Worm (Caenorhabditis elegans): ENCODE results near the gene F16G10.7.

Gene F16G10.7

DNA sequence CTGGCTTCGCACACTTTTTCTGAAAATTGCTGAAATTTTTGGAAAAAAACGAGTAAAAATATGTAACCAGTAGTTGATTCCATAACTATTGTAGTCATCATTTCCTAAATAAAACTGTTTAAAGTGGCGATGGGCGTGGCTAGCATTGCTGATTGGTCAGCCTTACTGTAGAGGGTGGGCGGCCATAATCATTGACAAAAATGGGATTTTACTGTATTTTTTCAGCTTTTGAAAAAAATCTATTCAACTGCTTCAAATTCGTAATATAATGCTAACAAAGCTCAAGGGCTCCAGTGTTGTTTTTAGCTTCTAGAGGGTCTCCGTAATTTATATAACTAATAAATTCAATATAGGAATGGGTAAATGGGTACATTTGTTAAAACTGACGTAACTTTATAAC lies at the start of gene F16G10.7:
Gene F16G10.7, minus strand, starts transcription at position 101 of the 400 bp plus-strand sequence.
- no peak for TF ChIP-seq dao-5 (tag; optimal IDR thresholded peaks at IDR 0.05)
- no peak for TF ChIP-seq him-1 (tag; optimal IDR thresholded peaks at IDR 0.05)
- no peak for TF ChIP-seq W03F9.2 (tag; optimal IDR thresholded peaks at IDR 0.05)

DNA sequence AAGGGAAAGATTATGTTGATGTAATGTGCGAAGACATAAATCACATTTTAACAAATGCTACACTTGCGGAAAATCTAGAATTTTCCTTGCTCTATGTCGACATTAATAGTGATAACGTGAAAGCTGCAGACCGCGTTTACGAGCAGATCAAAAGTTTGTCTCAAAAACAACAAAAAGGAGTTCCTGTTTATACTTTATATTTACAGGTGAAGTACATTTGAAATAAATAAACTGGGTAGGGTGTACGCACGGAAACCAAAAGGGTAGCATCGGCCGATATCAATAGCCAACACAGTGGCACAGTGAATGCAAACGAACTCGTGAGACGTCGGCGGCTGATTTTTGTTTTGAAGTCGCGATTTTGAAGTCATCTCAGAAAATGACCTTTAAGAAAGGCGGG lies 42.4 kb upstream of the F16G10.7 start:
- no peak for TF ChIP-seq him-1 (tag; optimal IDR thresholded peaks at IDR 0.05)
- TF ChIP-seq W03F9.2 (tag; optimal IDR thresholded peaks at IDR 0.05), result no peak

DNA sequence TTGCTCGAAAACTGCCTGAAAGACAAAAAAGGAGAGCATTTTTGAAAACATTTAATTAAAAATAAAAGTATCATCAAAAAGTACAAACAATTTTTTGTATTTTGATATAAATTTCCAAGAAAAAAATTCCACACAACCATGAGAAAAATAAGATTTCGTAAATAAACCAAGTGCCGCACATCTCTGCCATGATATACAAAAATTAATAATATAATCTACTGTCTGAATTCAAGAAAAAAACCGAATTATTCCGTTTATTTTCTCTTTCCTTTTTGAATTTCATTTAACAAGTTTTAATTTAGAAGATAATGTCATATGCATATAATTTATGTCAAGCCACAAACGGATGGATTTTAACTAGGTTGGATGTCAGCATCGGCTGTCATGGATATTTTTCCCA lies 41.8 kb upstream of the F16G10.7 start, which contains the start of gene F42G2.2:
Gene F42G2.2, plus strand, starts transcription at position 301 of the 400 bp plus-strand sequence.
- TF ChIP-seq him-1 (tag; optimal IDR thresholded peaks at IDR 0.05) (no peak), dao-5 (tag; optimal IDR thresholded peaks at IDR 0.05) (no peak), W03F9.2 (tag; optimal IDR thresholded peaks at IDR 0.05) (no peak)

DNA sequence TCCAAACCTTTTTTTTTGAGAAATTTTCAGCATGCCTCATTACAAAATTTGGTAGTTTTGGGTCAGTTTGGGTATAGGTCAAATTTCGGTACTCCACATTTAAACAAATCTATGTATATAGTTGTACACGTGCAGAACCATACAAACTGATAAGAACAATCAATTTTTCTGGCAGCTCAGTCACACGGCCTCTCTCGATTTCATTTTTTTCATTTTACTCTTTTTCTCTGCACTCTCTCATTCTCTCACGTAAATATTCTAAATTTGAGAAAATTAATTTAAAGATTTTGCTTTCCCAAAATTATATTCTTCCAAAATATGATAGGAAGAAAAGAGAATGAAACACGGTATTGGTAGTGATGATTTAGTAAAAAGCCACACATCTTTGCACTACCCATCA lies 41.1 kb upstream of the F16G10.7 start:
- no peak for TF ChIP-seq dao-5 (tag; optimal IDR thresholded peaks at IDR 0.05)
- TF ChIP-seq W03F9.2 (tag; optimal IDR thresholded peaks at IDR 0.05), result no peak
- no peak for TF ChIP-seq him-1 (tag; optimal IDR thresholded peaks at IDR 0.05)

DNA sequence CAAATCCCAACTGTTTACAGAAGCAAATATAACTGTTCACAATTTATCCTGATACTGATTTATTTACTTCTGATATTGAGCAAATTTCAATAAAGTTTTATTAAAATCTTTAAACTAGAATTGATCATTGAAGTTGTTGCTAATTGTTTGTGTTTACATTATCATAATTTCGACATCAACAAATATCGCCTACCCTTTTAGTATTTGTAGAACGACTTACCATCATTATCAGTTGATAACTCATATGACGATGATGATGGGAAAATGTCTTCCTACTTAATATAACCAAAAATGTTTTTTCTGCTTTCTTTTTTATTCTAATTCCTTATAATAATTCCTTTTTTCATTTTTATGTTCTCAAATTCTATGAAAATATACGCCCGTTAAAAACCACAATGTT lies 40.6 kb upstream of the F16G10.7 start:
- no peak for TF ChIP-seq W03F9.2 (tag; optimal IDR thresholded peaks at IDR 0.05)
- TF ChIP-seq him-1 (tag; optimal IDR thresholded peaks at IDR 0.05), result no peak
- TF ChIP-seq dao-5 (tag; optimal IDR thresholded peaks at IDR 0.05), result no peak

DNA sequence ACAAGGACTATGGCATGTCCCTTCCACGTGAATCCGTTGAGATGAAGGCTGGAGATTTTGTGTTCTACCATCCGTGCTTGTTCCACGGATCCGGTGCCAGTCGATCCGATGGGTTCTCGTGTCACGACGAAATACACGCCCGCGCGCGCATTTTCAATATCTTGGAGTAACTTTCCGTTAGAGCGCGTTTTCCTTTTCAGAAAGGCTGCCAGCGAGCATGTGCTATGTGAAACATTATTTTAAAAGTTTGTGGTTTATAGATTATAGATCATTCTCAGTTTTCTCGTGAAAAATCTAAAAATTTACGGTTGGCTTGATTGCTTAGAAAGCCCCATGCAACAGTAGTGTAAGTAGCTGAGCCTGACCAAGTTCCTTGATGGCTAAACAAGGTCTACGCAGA lies 38.8 kb upstream of the F16G10.7 start, which contains the start of gene fbxc-20:
Gene fbxc-20, plus strand, starts transcription at position 301 of the 400 bp plus-strand sequence.
- TF ChIP-seq W03F9.2 (tag; optimal IDR thresholded peaks at IDR 0.05) (no peak), him-1 (tag; optimal IDR thresholded peaks at IDR 0.05) (no peak), dao-5 (tag; optimal IDR thresholded peaks at IDR 0.05) (no peak)

DNA sequence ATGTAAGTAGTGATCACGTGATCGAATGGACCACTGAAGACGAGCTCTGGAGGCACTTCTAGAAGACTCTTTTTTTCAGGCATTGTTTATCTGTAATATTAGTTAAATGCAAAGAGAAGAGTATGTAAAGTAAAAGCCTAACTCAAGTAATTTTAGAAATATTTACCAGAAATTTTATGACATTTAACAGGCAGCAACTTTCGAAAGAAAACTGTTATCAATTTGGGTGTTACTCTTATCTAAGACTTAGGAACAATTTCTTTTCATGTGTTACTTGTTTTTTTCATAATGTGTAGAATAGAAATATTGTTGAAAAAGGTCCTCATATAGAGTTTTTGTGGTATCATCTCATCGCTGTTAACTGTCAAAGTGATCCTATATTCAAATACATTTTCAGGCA lies 37.8 kb upstream of the F16G10.7 start, which contains the start of the genes F42G2.5 and F42G2.7:
Gene F42G2.5, minus strand, starts transcription at position 101 of the 400 bp plus-strand sequence.
Gene F42G2.7, plus strand, starts transcription at position 270 of the 400 bp plus-strand sequence.
- no peak for TF ChIP-seq W03F9.2 (tag; optimal IDR thresholded peaks at IDR 0.05)

DNA sequence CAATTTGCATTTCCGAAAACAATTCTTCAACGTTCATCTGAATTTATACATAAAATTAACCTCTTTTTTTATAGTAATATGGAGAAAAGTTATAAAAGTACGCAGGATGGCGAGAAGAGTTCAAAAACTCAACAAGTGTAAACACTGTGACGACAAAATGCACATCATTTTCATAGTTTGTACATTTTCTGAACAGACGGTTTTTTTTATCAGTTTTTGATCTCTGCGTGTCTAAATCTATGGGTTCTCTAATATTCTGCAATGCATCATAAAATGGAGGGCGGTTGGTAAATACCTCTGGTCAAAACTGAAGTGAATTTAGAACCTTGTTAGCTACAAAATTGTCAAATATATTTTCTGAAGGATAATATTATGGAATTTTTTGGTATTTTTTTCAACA lies 35.4 kb upstream of the F16G10.7 start, which contains the start of gene fbxa-4:
Gene fbxa-4, minus strand, starts transcription at position 93 of the 400 bp plus-strand sequence.
- TF ChIP-seq him-1 (tag; optimal IDR thresholded peaks at IDR 0.05), result no peak
- no peak for TF ChIP-seq W03F9.2 (tag; optimal IDR thresholded peaks at IDR 0.05)
- no peak for TF ChIP-seq dao-5 (tag; optimal IDR thresholded peaks at IDR 0.05)

DNA sequence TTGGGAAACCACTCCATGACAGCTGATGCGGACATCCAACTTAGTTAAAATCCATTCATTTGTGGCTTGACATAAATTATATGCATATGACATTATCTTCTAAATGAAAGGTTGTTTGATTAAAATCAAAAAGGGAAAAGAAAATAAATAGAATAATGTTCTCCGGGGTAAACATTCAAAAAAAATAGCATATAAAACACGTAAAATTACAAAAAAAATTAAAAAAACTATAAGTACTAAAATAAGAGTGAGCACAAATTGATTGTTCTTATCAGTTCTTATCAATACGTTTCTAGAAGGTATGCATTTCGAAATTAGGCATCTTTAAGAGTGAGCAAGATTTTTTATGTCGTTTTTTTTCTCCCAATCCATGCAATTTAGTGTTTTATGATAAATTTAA lies 32.6 kb upstream of the F16G10.7 start, which contains the start of gene fbxa-182:
Gene fbxa-182, minus strand, starts transcription at position 101 of the 400 bp plus-strand sequence.
- TF ChIP-seq W03F9.2 (tag; optimal IDR thresholded peaks at IDR 0.05) (no peak), him-1 (tag; optimal IDR thresholded peaks at IDR 0.05) (no peak), dao-5 (tag; optimal IDR thresholded peaks at IDR 0.05) (no peak)

DNA sequence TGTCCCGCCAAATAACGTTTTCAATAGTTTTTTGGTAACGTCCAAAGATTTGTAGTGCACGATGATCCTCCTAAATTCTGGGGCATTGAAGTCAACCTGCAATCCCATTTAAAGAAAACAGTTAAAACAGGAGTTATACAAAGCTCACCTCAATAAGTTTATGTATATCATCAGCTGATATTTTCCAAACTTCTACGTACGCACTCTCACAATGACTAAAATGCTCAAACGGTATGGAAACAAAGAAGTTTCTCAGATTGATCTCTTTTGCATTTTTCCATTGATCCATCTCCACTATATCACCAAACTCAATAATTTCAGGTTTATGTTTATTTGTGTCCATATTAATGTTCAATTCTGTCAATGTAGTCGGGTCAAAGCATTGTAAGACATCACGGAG lies 31.5 kb upstream of the F16G10.7 start:
- no peak for TF ChIP-seq him-1 (tag; optimal IDR thresholded peaks at IDR 0.05)

DNA sequence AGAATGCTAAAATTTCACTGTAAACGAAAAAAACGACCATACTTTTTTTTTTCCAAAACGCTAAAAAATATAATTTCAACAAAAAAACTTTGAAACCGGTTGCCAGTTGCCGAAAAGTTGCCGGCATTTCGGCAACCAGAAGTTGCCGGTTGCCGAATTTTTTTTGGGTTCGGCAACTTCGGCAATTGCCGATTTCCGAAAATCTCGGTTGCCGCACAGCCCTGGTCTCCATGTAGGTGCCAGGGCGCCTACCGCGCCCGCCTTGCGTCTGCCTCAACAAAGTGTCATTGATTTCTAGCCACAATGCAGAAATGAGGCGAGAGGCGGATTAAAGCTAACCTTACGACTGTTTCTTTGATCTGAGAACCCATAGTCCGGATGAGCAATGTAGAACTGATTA lies 31.0 kb upstream of the F16G10.7 start:
- TF ChIP-seq W03F9.2 (tag; optimal IDR thresholded peaks at IDR 0.05) (no peak), dao-5 (tag; optimal IDR thresholded peaks at IDR 0.05) (no peak), him-1 (tag; optimal IDR thresholded peaks at IDR 0.05) (no peak)

DNA sequence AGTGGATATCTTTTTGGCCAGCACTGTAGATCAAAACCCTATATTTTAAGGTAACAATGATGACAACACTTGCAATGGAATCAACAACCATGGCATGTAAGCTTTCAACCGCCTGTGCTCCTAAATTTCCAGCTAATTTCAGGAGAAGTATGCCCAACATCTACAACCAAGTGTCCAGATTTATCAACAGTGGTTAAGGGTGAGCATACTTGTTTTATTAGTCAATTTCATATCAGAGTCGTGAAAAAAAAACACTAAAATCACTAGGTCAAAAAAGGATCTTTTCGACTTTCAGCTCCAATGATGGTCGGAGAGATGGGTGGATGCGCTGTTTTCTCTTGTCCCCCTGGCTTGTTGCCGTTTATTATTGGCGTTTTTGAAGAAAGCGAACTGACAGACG lies 23.9 kb upstream of the F16G10.7 start, which contains the start of gene F16G10.1:
Gene F16G10.1, plus strand, starts transcription at position 301 of the 400 bp plus-strand sequence.
- TF ChIP-seq him-1 (tag; optimal IDR thresholded peaks at IDR 0.05) (no peak), dao-5 (tag; optimal IDR thresholded peaks at IDR 0.05) (no peak), W03F9.2 (tag; optimal IDR thresholded peaks at IDR 0.05) (no peak)

DNA sequence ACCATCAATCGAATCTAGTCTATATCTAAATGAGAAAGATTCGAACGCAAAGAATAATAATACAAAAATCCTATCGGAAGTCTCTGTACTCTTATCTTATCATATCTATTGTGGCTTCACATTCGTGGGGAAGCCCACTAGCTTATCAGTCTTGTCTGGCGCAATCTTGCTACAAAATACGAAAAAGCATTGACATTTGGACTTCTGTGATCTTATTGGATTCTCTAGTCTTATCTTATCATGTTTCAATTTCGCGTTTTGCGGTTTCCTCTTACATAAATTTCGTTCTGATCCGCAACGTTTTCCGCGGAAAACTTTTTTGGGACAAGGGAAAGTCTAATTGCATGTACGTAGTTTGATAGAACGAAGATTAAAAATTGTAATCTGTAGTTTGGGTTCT lies 19.7 kb upstream of the F16G10.7 start:
- no peak for TF ChIP-seq W03F9.2 (tag; optimal IDR thresholded peaks at IDR 0.05)

DNA sequence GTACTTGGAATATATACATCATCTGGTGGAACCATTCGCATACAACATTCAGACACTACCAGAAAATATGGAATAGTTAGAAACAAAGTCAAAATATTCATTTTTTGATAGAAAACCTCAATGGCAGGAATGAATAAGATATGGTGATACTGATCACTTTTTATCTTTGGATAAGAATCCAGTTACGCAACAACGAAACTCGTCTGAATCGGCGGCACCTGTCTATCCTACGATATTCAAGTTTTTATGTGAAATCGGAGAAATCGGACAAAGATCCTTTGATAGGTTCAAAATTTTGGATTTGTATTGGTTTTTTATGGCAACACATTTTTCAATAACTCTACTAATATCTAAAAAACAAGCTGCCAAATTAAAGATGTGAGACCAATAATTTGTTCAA lies 18.8 kb upstream of the F16G10.7 start, which contains the start of gene F16G10.14:
Gene F16G10.14, minus strand, starts transcription at position 101 of the 400 bp plus-strand sequence.
- TF ChIP-seq W03F9.2 (tag; optimal IDR thresholded peaks at IDR 0.05) (no peak), him-1 (tag; optimal IDR thresholded peaks at IDR 0.05) (no peak), dao-5 (tag; optimal IDR thresholded peaks at IDR 0.05) (no peak)

DNA sequence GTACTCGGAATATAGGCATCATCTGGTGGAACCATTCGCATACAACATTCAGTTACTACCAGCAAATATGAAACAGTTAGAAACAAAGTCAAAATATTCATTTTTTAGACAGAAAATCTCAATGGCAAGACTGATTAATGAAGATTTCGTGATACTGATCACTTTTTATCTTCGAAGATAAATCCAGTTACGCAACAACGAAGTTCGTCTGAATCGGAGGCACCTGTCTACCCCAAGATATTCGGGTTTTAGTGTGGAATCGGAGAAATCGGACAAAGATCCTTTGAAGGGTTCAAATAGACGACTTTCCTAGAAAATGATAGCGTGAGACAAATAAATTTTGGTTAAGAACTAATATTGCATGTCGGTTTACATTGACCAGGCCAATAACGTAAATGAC lies 15.8 kb upstream of the F16G10.7 start, which contains the start of gene F16G10.13:
Gene F16G10.13, minus strand, starts transcription at position 101 of the 400 bp plus-strand sequence.
- TF ChIP-seq him-1 (tag; optimal IDR thresholded peaks at IDR 0.05) (no peak), W03F9.2 (tag; optimal IDR thresholded peaks at IDR 0.05) (no peak), dao-5 (tag; optimal IDR thresholded peaks at IDR 0.05) (no peak)
